Fruit fly (Drosophila melanogaster) Kc167 (cell line): Measurements from ENCODE around the gene Wdr24.

Experiments
- Sin3A ChIP-seq: fragments of >200 bp; optimal IDR thresholded peaks from 2 replicates; lab custom pipeline; 2018; ENCODE audit warnings: missing external identifiers
- insv ChIP-seq: fragments of >200 bp; optimal IDR thresholded peaks from 3 replicates; lab custom pipeline; 2018; ENCODE audit warnings: missing external identifiers
- psq ChIP-seq: fragments of >200 bp; optimal IDR thresholded peaks from 2 replicates; lab custom pipeline; 2017; ENCODE audit warnings: missing external identifiers
- ttk ChIP-seq: sonication (Bioruptor generic); optimal IDR thresholded peaks from 2 replicates; lab custom pipeline; 2017; ENCODE audit warnings: missing external identifiers

DNA sequence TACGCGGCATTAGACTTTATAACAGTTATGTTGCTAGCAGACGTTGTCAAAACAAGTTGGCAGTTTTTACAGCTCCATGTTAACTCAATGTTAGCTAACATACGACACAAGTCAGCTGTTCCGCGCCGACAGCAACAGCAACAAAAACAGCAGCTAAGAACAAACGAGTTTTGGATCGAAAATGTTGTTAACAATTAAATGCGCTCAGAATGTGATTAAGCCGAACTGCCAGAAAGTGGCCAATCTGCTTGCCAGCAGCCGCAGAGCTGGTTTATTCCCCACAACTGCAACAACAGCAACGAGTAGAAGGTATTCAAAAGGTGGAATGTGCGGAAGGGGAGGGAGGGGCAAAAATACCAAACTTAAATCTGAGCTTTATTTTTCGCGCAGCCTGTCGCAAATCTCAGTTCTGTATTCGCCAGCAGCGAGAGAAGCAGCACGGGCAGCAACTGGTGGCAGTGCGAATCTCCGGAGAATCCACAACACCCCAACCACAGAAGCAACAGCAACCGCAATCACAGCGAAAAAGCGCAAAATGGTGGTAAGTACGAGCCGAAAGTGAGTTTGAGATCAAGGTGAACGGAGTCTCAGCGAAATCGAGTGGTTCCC is 21.7 kb downstream of the Wdr24 start, which contains the start of gene Pcd:
- TF ChIP-seq psq (lab: Kevin White, UChicago) = no peak
- TF ChIP-seq Sin3A (lab: Kevin White, UChicago) = no peak
- no peak for TF ChIP-seq ttk (lab: Kevin White, UChicago)
- no peak for TF ChIP-seq insv (lab: Kevin White, UChicago)
